7 worm cellular contexts compared by ENCODE assay signal in genomic region chrX:8017305-8017704, ce11.
TF ChIP-seq lines count a peak whose summit lies in the region.

No protein-coding gene starts in this region.

TF ChIP-seq in whole organism, L1 larva, 84 proteins besides CTCF, POLR2A, EP300 and RAD21 (continues in another document):
- peak; percentile 47 for TF ChIP-seq skn-1 (tag; optimal IDR thresholded peaks at IDR 0.05; lab: Kevin White, UChicago)
- no peak for TF ChIP-seq aha-1 (tag; optimal IDR thresholded peaks at IDR 0.05; lab: Kevin White, UChicago)
- peak; percentile 16 for TF ChIP-seq nhr-47 (tag; optimal IDR thresholded peaks at IDR 0.05; lab: Kevin White, UChicago)
- no peak for TF ChIP-seq tbx-2 (tag; optimal IDR thresholded peaks at IDR 0.05; lab: Kevin White, UChicago)
- peak; percentile 46 for TF ChIP-seq fkh-8 (tag; optimal IDR thresholded peaks at IDR 0.05; lab: Kevin White, UChicago)
- peak; percentile 39; the same call in 1 of the 2 replicates for TF ChIP-seq nhr-19 (GFP tag; conservative IDR thresholded peaks at IDR 0.05; lab: Robert Waterston, UW)
- TF ChIP-seq lsy-2 (tag; optimal IDR thresholded peaks at IDR 0.05; lab: Kevin White, UChicago): peak in 1 of 2 experiments; percentile 45
- TF ChIP-seq mab-9 (GFP tag; IDR thresholded peaks at IDR 0.05; lab: Robert Waterston, UW): 0 out of 2 replicates have a peak, but pooled peaks have one; percentile 15
- no peak for TF ChIP-seq ceh-90 (tag; optimal IDR thresholded peaks at IDR 0.05; lab: Kevin White, UChicago)
- peak; percentile 0 for TF ChIP-seq swsn-7 (tag; optimal IDR thresholded peaks at IDR 0.05; lab: Kevin White, UChicago)
- peak; percentile 0 for TF ChIP-seq pax-3 (tag; optimal IDR thresholded peaks at IDR 0.05; lab: Kevin White, UChicago)
- peak; percentile 5 for TF ChIP-seq elt-2 (tag; optimal IDR thresholded peaks at IDR 0.05; lab: Kevin White, UChicago)

TF ChIP-seq in whole organism, L2 larva, 48 proteins besides CTCF, POLR2A, EP300 and RAD21 (continues in another document):
- TF ChIP-seq lsy-2 (tag; optimal IDR thresholded peaks at IDR 0.05; lab: Kevin White, UChicago) (peak in 1 of 2 experiments; percentile 33), nhr-25 (tag; optimal IDR thresholded peaks at IDR 0.05; lab: Kevin White, UChicago) (no peak), ZK546.5 (tag; optimal IDR thresholded peaks at IDR 0.05; lab: Kevin White, UChicago) (no peak), zag-1 (tag; optimal IDR thresholded peaks at IDR 0.05; lab: Kevin White, UChicago) (peak; percentile 15), lin-11 (tag; optimal IDR thresholded peaks at IDR 0.05; lab: Kevin White, UChicago) (peak; percentile 60), ceh-16 (tag; optimal IDR thresholded peaks at IDR 0.05; lab: Kevin White, UChicago) (no peak), F13H6.1 (tag; optimal IDR thresholded peaks at IDR 0.05; lab: Kevin White, UChicago) (peak; percentile 43), sem-4 (tag; optimal IDR thresholded peaks at IDR 0.05; lab: Kevin White, UChicago) (no peak), C34F6.9 (tag; optimal IDR thresholded peaks at IDR 0.05; lab: Kevin White, UChicago) (peak; percentile 50), mdl-1 (tag; optimal IDR thresholded peaks at IDR 0.05; lab: Kevin White, UChicago) (peak in 1 of 2 experiments; percentile 25), blmp-1 (tag; optimal IDR thresholded peaks at IDR 0.05; lab: Kevin White, UChicago; ENCODE audit: insufficient read depth) (no peak), sma-9 (GFP tag; optimal IDR thresholded peaks at IDR 0.05; lab: Kevin White, UChicago) (peak; percentile 40), sma-9 (tag; optimal IDR thresholded peaks at IDR 0.05; lab: Kevin White, UChicago) (no peak)

TF ChIP-seq in whole organism, L3 larva, 47 proteins besides CTCF, POLR2A, EP300 and RAD21:
- TF ChIP-seq nhr-25 (tag; optimal IDR thresholded peaks at IDR 0.05; lab: Kevin White, UChicago) (no peak), ceh-9 (tag; optimal IDR thresholded peaks at IDR 0.05; lab: Kevin White, UChicago) (no peak), mdl-1 (tag; optimal IDR thresholded peaks at IDR 0.05; lab: Kevin White, UChicago) (peak; percentile 4), lsy-12 (tag; optimal IDR thresholded peaks at IDR 0.05; lab: Kevin White, UChicago) (peak; percentile 46), fkh-10 (GFP tag; optimal IDR thresholded peaks at IDR 0.05; lab: Kevin White, UChicago) (peak; percentile 24), pqm-1 (tag; optimal IDR thresholded peaks at IDR 0.05; lab: Kevin White, UChicago) (no peak), elt-1 (tag; optimal IDR thresholded peaks at IDR 0.05; lab: Kevin White, UChicago) (no peak), hmg-11 (tag; optimal IDR thresholded peaks at IDR 0.05; lab: Kevin White, UChicago) (peak; percentile 81), nhr-12 (tag; optimal IDR thresholded peaks at IDR 0.05; lab: Kevin White, UChicago) (no peak), pha-4 (tag; optimal IDR thresholded peaks at IDR 0.05; lab: Kevin White, UChicago) (peak; percentile 26), nfya-1 (tag; optimal IDR thresholded peaks at IDR 0.05; lab: Kevin White, UChicago; ENCODE audit: insufficient read depth) (peak; percentile 69), lin-39 (tag; optimal IDR thresholded peaks at IDR 0.05; lab: Kevin White, UChicago) (peak; percentile 76), ceh-28 (tag; optimal IDR thresholded peaks at IDR 0.05; lab: Kevin White, UChicago) (no peak)
TF ChIP-seq in whole organism, L3 larva: peak in this region for 7.

TF ChIP-seq in whole organism, L4 larva, 104 proteins besides CTCF, POLR2A, EP300 and RAD21 (continues in another document):
- TF ChIP-seq ctbp-1 (GFP tag; IDR thresholded peaks at IDR 0.05; lab: Robert Waterston, UW) (peak; percentile 81), mdl-1 (tag; optimal IDR thresholded peaks at IDR 0.05; lab: Kevin White, UChicago) (peak; percentile 7 to 50), zfp-3 (GFP tag; conservative IDR thresholded peaks at IDR 0.05; lab: Robert Waterston, UW) (no peak), attf-4 (tag; optimal IDR thresholded peaks at IDR 0.05; lab: Kevin White, UChicago) (no peak), zfp-2 (tag; optimal IDR thresholded peaks at IDR 0.05; lab: Kevin White, UChicago) (no peak), jun-1 (tag; optimal IDR thresholded peaks at IDR 0.05; lab: Kevin White, UChicago) (no peak), Y105C5A.15 (GFP tag; IDR thresholded peaks at IDR 0.05; lab: Robert Waterston, UW) (0 out of 2 replicates have a peak, but pooled peaks have one; percentile 31), snpc-4 (tag; optimal IDR thresholded peaks at IDR 0.05; lab: Kevin White, UChicago) (no peak), lin-1 (GFP tag; IDR thresholded peaks at IDR 0.05; lab: Robert Waterston, UW) (no peak), F37D6.2 (tag; optimal IDR thresholded peaks at IDR 0.05; lab: Kevin White, UChicago) (peak; percentile 26), ceh-20 (GFP tag; IDR thresholded peaks at IDR 0.05; lab: Robert Waterston, UW) (peak; percentile 62; the same call in 1 of the 2 replicates), zip-2 (tag; optimal IDR thresholded peaks at IDR 0.05; lab: Kevin White, UChicago) (no peak), rbr-2 (tag; optimal IDR thresholded peaks at IDR 0.05; lab: Kevin White, UChicago) (peak; percentile 51), dmd-8 (GFP tag; IDR thresholded peaks at IDR 0.05; lab: Robert Waterston, UW) (0 out of 2 replicates have a peak, but pooled peaks have one; percentile 18)

TF ChIP-seq in whole organism, midembryonic, 9 proteins besides CTCF, POLR2A, EP300 and RAD21:
- TF ChIP-seq tab-1 (GFP tag; IDR thresholded peaks at IDR 0.05; lab: Robert Waterston, UW) (peak; percentile 60; the same call in 1 of the 2 replicates), flt-1 (GFP tag; IDR thresholded peaks at IDR 0.05; lab: Robert Waterston, UW) (no peak)
TF ChIP-seq in whole organism, midembryonic: peak in this region for 1.

TF ChIP-seq in whole organism, mixed stage, embryonic, 35 proteins besides CTCF, POLR2A, EP300 and RAD21:
- TF ChIP-seq mls-2 (tag; optimal IDR thresholded peaks at IDR 0.05; lab: Kevin White, UChicago) (peak; percentile 10), sptf-1 (tag; optimal IDR thresholded peaks at IDR 0.05; lab: Kevin White, UChicago) (peak; percentile 40), lin-32 (GFP tag; optimal IDR thresholded peaks at IDR 0.05; lab: Kevin White, UChicago) (no peak)
TF ChIP-seq in whole organism, mixed stage, embryonic: peak in this region for 2.

TF ChIP-seq in whole organism, young adult, 124 proteins besides CTCF, POLR2A, EP300 and RAD21 (continues in another document):
- TF ChIP-seq bed-1 (GFP tag; IDR thresholded peaks at IDR 0.05; lab: Robert Waterston, UW) (no peak), pbrm-1 (GFP tag; IDR thresholded peaks at IDR 0.05; lab: Robert Waterston, UW) (no peak), nhr-120 (GFP tag; IDR thresholded peaks at IDR 0.05; lab: Robert Waterston, UW) (no peak), Y95B8A.8 (GFP tag; IDR thresholded peaks at IDR 0.05; lab: Robert Waterston, UW) (no peak), ztf-26 (tag; optimal IDR thresholded peaks at IDR 0.05; lab: Kevin White, UChicago) (no peak), let-607 (tag; optimal IDR thresholded peaks at IDR 0.05; lab: Kevin White, UChicago) (no peak), ccch-3 (GFP tag; optimal IDR thresholded peaks at IDR 0.05; lab: Kevin White, UChicago) (no peak), ztf-3 (GFP tag; optimal IDR thresholded peaks at IDR 0.05; lab: Kevin White, UChicago) (peak; percentile 31), Y79H2A.3 (GFP tag; conservative IDR thresholded peaks at IDR 0.05; lab: Robert Waterston, UW) (no peak), hsf-1 (GFP tag; IDR thresholded peaks at IDR 0.05; lab: Robert Waterston, UW) (0 out of 2 replicates have a peak, but pooled peaks have one; percentile 14), snpc-1.1 (tag; optimal IDR thresholded peaks at IDR 0.05; lab: Kevin White, UChicago; ENCODE audit: insufficient read depth) (no peak), B0019.2 (GFP tag; conservative IDR thresholded peaks at IDR 0.05; lab: Robert Waterston, UW) (0 out of 2 replicates have a peak, but pooled peaks have one; percentile 3), lsy-27 (tag; optimal IDR thresholded peaks at IDR 0.05; lab: Kevin White, UChicago; ENCODE audit: borderline replicate concordance, insufficient read depth) (no peak), lin-26 (GFP tag; IDR thresholded peaks at IDR 0.05; lab: Robert Waterston, UW) (peak; percentile 75; the same call in 1 of the 2 replicates), mcd-1 (GFP tag; IDR thresholded peaks at IDR 0.05; lab: Robert Waterston, UW) (peak; percentile 74), nfya-2 (GFP tag; IDR thresholded peaks at IDR 0.05; lab: Robert Waterston, UW) (no peak), madf-8 (GFP tag; conservative IDR thresholded peaks at IDR 0.05; lab: Robert Waterston, UW) (no peak), F33H1.4 (GFP tag; IDR thresholded peaks at IDR 0.05; lab: Robert Waterston, UW) (no peak), athp-1 (tag; optimal IDR thresholded peaks at IDR 0.05; lab: Kevin White, UChicago) (no peak), aptf-3 (GFP tag; IDR thresholded peaks at IDR 0.05; lab: Robert Waterston, UW) (no peak), dox-1 (GFP tag; IDR thresholded peaks at IDR 0.05; lab: Robert Waterston, UW) (peak; percentile 42; the same call in 1 of the 2 replicates), aptf-2 (GFP tag; conservative IDR thresholded peaks at IDR 0.05; lab: Robert Waterston, UW) (no peak), hmg-1.2 (GFP tag; IDR thresholded peaks at IDR 0.05; lab: Robert Waterston, UW) (peak; percentile 41; the same call in 1 of the 2 replicates), die-1 (tag; optimal IDR thresholded peaks at IDR 0.05; lab: Kevin White, UChicago) (no peak), gei-17 (GFP tag; optimal IDR thresholded peaks at IDR 0.05; lab: Kevin White, UChicago) (no peak), fkh-3 (tag; optimal IDR thresholded peaks at IDR 0.05; lab: Kevin White, UChicago) (no peak), tlf-1 (GFP tag; optimal IDR thresholded peaks at IDR 0.05; lab: Kevin White, UChicago) (no peak), let-526 (GFP tag; IDR thresholded peaks at IDR 0.05; lab: Robert Waterston, UW) (no peak), sdz-38 (tag; optimal IDR thresholded peaks at IDR 0.05; lab: Kevin White, UChicago) (no peak), snpc-3.4 (tag; optimal IDR thresholded peaks at IDR 0.05; lab: Kevin White, UChicago) (no peak), Y67H2A.10 (GFP tag; conservative IDR thresholded peaks at IDR 0.05; lab: Robert Waterston, UW) (no peak), akir-1 (GFP tag; optimal IDR thresholded peaks at IDR 0.05; lab: Kevin White, UChicago) (no peak), D2030.7 (GFP tag; IDR thresholded peaks at IDR 0.05; lab: Robert Waterston, UW) (no peak), mes-4 (tag; optimal IDR thresholded peaks at IDR 0.05; lab: Kevin White, UChicago) (no peak), repo-1 (tag; optimal IDR thresholded peaks at IDR 0.05; lab: Kevin White, UChicago) (peak; percentile 36), F52B5.7 (tag; optimal IDR thresholded peaks at IDR 0.05; lab: Kevin White, UChicago) (peak; percentile 29), lin-54 (GFP tag; optimal IDR thresholded peaks at IDR 0.05; lab: Kevin White, UChicago) (no peak), nfyb-1 (GFP tag; IDR thresholded peaks at IDR 0.05; lab: Robert Waterston, UW) (no peak; the same call in 1 of the 2 replicates)
